Worm (Caenorhabditis elegans): ENCODE measurements around the gene T14B4.20.

ce11 chrII:6716638-6717037 is at the start of gene T14B4.20, which contains the start of gene T14B4.5:
- TF ChIP-seq nhr-11 (tag; optimal IDR thresholded peaks at IDR 0.05), result no peak
- no peak for TF ChIP-seq skn-1 (tag; optimal IDR thresholded peaks at IDR 0.05)
- no peak for TF ChIP-seq nfya-1 (tag; optimal IDR thresholded peaks at IDR 0.05; ENCODE audit: insufficient read depth)
